Worm (Caenorhabditis elegans) whole organism, mixed stage, embryonic: ENCODE measurements around the gene K03B8.11.
"Not testable (repeated sequence)": the region's sequence is repeated elsewhere in the genome, so short reads cannot be mapped to it uniquely, and the experiment has no call there.

ENCODE experiments used
- ceh-43 ChIP-seq: fragments of 200-800 bp; sonication (Bioruptor generic); optimal IDR thresholded peaks from 2 replicates; lab custom pipeline; 2018; ENCODE audit warnings: mild to moderate bottlenecking, missing genetic modification characterization, moderate library complexity, missing compliant biosample characterization
- elt-1 ChIP-seq: sonication (generic microtip); optimal IDR thresholded peaks from 2 replicates; lab custom pipeline; 2017; ENCODE audit warnings: missing genetic modification characterization, mild to moderate bottlenecking, missing compliant biosample characterization, antibody characterized with exemption, moderate library complexity, borderline replicate concordance; ENCODE audit not compliant: insufficient read depth
- mep-1 ChIP-seq: fragments of 150-350 bp; optimal IDR thresholded peaks from 2 replicates; lab custom pipeline; 2017; ENCODE audit warnings: missing biosample characterization, missing genetic modification reagents, missing genetic modification characterization, inconsistent platforms
- nhr-237 ChIP-seq: fragments of 150-350 bp; optimal IDR thresholded peaks from 2 replicates; lab custom pipeline; 2014; ENCODE audit warnings: missing biosample characterization, missing genetic modification characterization
- snpc-4 ChIP-seq: fragments of 150-350 bp; optimal IDR thresholded peaks from 2 replicates; lab custom pipeline; 2014; ENCODE audit warnings: missing biosample characterization, missing genetic modification characterization
- ztf-11 ChIP-seq: fragments of 150-350 bp; optimal IDR thresholded peaks from 2 replicates; lab custom pipeline; 2014; ENCODE audit warnings: missing biosample characterization, missing genetic modification characterization

DNA sequence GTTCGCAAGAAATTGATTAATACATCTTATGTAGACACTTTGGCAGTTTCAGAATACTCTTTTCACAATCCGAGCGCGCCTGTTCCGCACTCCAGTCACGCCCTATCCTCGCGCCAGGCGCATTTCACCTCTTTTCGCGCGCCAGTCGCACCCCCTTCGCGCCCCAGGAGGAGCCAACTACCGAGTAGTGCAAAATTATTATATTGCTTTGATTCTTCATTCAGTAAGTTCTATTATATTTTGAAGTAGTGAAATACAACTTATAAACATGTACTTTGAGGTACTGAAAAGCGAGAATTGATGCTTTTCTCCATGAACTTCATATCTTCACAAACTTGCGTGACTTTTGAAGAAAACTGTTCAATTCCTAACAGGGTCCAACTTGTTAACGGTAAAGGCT, 5.8 kb upstream of the K03B8.11 start, which contains the start of gene nas-18:
- TF ChIP-seq elt-1; snpc-4 (tag; lab: Kevin White, UChicago); nhr-237 (tag; lab: Kevin White, UChicago); ztf-11 (tag; lab: Kevin White, UChicago); ceh-43; mep-1: not testable (repeated sequence)
